Fruit fly (Drosophila melanogaster) whole organism: Measurements from ENCODE around the gene tko.

Experiments used
- psq ChIP-seq: fragments of >200 bp; optimal IDR thresholded peaks from 2 replicates; lab custom pipeline; 2017
- usp ChIP-seq: fragments of >200 bp; optimal IDR thresholded peaks from 2 replicates; lab custom pipeline; 2017; ENCODE audit warnings: missing biosample characterization, missing genetic modification characterization, mixed read lengths

- no peak for TF ChIP-seq usp (GFP tag; lab: Kevin White, UChicago)
- no peak for TF ChIP-seq psq
These were observed 20.4 kb upstream of the tko start for dm6 chrX:2464189-2464588.
